Worm (Caenorhabditis elegans) whole organism, L2 larva: ENCODE measurements around the gene W02C12.2.

Experiments
- R02D3.7 ChIP-seq: fragments of 150-350 bp; optimal IDR thresholded peaks from 2 replicates; lab custom pipeline; 2014; ENCODE audit warnings: missing biosample characterization, missing genetic modification characterization
- ZK546.5 ChIP-seq: sonication (generic microtip); optimal IDR thresholded peaks from 2 replicates; lab custom pipeline; 2017; ENCODE audit warnings: missing biosample characterization, missing genetic modification characterization
- ama-1 ChIP-seq: fragments of 150-350 bp; optimal IDR thresholded peaks from 2 replicates; lab custom pipeline; 2018; ENCODE audit warnings: inconsistent platforms
- egl-27 ChIP-seq: sonication (generic microtip); optimal IDR thresholded peaks from 3 replicates; lab custom pipeline; 2017; ENCODE audit warnings: missing biosample characterization, missing genetic modification reagents, missing genetic modification characterization
- elt-3 ChIP-seq: sonication (generic microtip); optimal IDR thresholded peaks from 2 replicates; lab custom pipeline; 2017; ENCODE audit warnings: missing biosample characterization, missing genetic modification characterization
- lin-13 ChIP-seq: fragments of 150-350 bp; optimal IDR thresholded peaks from 2 replicates; lab custom pipeline; 2014; ENCODE audit warnings: missing biosample characterization, missing genetic modification reagents, missing genetic modification characterization
- lin-39 ChIP-seq: fragments of 150-350 bp; optimal IDR thresholded peaks from 2 replicates; lab custom pipeline; 2014; ENCODE audit warnings: missing biosample characterization, missing genetic modification reagents, missing genetic modification characterization
- mab-5 ChIP-seq: fragments of 150-350 bp; optimal IDR thresholded peaks from 2 replicates; lab custom pipeline; 2014; ENCODE audit warnings: missing biosample characterization, missing genetic modification characterization
- nhr-129 ChIP-seq: fragments of 150-350 bp; optimal IDR thresholded peaks from 2 replicates; lab custom pipeline; 2014; ENCODE audit warnings: missing biosample characterization, missing genetic modification characterization
- nhr-77 ChIP-seq: fragments of 150-350 bp; optimal IDR thresholded peaks from 2 replicates; lab custom pipeline; 2014; ENCODE audit warnings: missing biosample characterization, missing genetic modification characterization
- unc-39 ChIP-seq: fragments of 150-350 bp; optimal IDR thresholded peaks from 2 replicates; lab custom pipeline; 2014; ENCODE audit warnings: missing biosample characterization, missing genetic modification characterization
- unc-62 ChIP-seq: fragments of 150-350 bp; optimal IDR thresholded peaks from 2 replicates; lab custom pipeline; 2014; ENCODE audit warnings: missing biosample characterization, missing genetic modification reagents, missing genetic modification characterization
- zag-1 ChIP-seq: fragments of 150-350 bp; optimal IDR thresholded peaks from 2 replicates; lab custom pipeline; 2014; ENCODE audit warnings: missing biosample characterization, missing genetic modification characterization
- ztf-11 ChIP-seq: sonication (generic microtip); optimal IDR thresholded peaks from 2 replicates; lab custom pipeline; 2017; ENCODE audit warnings: missing biosample characterization, missing genetic modification characterization

- TF ChIP-seq elt-3 (no peak), unc-62 (GFP tag; lab: Kevin White, UChicago) (no peak), ZK546.5 (tag; lab: Kevin White, UChicago) (no peak), egl-27 (tag; lab: Kevin White, UChicago) (no peak), unc-39 (tag; lab: Kevin White, UChicago) (no peak), nhr-77 (tag; lab: Kevin White, UChicago) (no peak), mab-5 (tag; lab: Kevin White, UChicago) (no peak), ama-1 (no peak), lin-13 (no peak), nhr-129 (no peak), lin-39 (no peak), ztf-11 (tag; lab: Kevin White, UChicago) (no peak), R02D3.7 (tag; lab: Kevin White, UChicago) (no peak), zag-1 (tag; lab: Kevin White, UChicago) (no peak)
Measured at ce11 chrIV:3956705-3957104, 51.1 kb downstream of the W02C12.2 start, which contains the start of gene clec-74.
